Worm (Caenorhabditis elegans): ENCODE data around the gene glr-5.

glr-5 gene

DNA sequence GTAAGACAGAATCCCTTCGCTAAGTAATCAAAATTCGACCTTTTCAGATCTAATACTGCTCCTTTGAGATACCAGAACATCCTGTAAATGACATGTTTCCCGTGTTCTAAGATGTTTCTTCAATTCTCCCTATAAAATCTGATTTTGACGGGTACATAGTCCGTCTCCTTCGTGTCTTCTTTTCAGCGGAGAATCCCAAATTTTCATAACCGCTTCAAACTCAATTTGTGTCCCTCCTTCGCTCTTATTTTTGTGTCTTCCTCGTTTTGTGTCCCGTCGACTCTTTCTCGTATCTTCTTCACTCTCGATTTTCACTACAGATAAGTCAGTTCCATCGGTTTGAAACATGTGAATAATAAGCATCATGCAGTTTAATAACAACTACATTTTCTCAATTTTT is at the start of gene glr-5:
glr-5 (plus strand) TSS at position 321 of the 400 bp plus-strand sequence.
- TF ChIP-seq ama-1 (optimal IDR thresholded peaks at IDR 0.05), result no peak
- TF ChIP-seq unc-98 (GFP tag; IDR thresholded peaks at IDR 0.05), result no peak
- no peak for TF ChIP-seq nhr-84 (tag; optimal IDR thresholded peaks at IDR 0.05)
- TF ChIP-seq ztf-4 (tag; optimal IDR thresholded peaks at IDR 0.05), result no peak
- TF ChIP-seq snu-23 (GFP tag; optimal IDR thresholded peaks at IDR 0.05), result no peak
- TF ChIP-seq aly-2 (tag; optimal IDR thresholded peaks at IDR 0.05), result no peak
- no peak for TF ChIP-seq hlh-17 (GFP tag; optimal IDR thresholded peaks at IDR 0.05; ENCODE audit: borderline replicate concordance)
- peak; percentile 52 for TF ChIP-seq ces-1 (GFP tag; optimal IDR thresholded peaks at IDR 0.05)
- peak; percentile 61 for TF ChIP-seq fkh-10 (GFP tag; optimal IDR thresholded peaks at IDR 0.05)
- TF ChIP-seq blmp-1 (tag; optimal IDR thresholded peaks at IDR 0.05), result no peak
- TF ChIP-seq lin-14 (GFP tag; optimal IDR thresholded peaks at IDR 0.05), result peak; percentile 68
- no peak for TF ChIP-seq isw-1 (GFP tag; IDR thresholded peaks at IDR 0.05)
- no peak for TF ChIP-seq nhr-71 (tag; optimal IDR thresholded peaks at IDR 0.05)
- no peak for TF ChIP-seq C04F5.9 (tag; optimal IDR thresholded peaks at IDR 0.05)
- TF ChIP-seq alr-1 (tag; optimal IDR thresholded peaks at IDR 0.05; ENCODE audit: borderline replicate concordance), result no peak
- TF ChIP-seq zag-1 (tag; optimal IDR thresholded peaks at IDR 0.05), result no peak
- no peak for TF ChIP-seq unc-30 (tag; optimal IDR thresholded peaks at IDR 0.05)
- TF ChIP-seq ets-5 (GFP tag; IDR thresholded peaks at IDR 0.05), result no peak

DNA sequence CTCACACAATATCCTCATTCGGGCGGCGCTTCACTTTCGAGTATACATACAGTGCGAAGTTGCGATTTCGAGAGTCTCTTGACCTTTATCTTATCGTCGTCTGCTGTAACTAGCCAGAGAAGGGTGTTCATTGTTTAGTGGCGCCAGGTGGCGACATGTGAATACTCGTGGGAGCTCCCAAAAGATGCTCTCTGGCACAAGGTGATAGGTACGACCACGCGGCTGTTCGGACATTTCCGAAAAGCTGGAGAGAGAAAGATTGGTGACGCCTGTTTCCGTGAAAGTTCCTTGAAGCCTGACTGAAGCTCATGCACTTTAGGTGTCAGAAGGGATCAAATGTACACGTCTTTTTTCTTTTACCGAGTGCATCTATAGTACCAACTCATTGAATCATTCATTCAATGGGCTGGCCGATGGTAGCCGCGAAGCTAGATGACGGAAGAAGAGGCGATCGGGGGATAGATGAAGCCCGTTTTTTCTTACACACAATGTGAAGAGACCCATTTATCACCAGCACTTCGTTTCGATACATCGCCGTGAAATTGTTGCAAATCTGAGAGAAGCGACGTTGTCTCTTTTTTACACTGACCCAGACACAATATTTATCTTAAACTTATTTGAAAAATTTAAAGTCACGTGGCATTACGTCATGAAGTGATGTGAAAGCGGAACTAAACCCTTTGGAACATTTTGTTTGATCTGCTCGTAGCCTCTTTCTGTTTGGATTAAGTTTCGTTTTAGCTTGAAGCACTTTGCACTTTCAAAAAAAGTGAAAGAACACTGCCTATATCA is 48.9 kb upstream of the glr-5 start:
- TF ChIP-seq lin-39 (tag; optimal IDR thresholded peaks at IDR 0.05) (peak; percentile 33), lin-14 (GFP tag; optimal IDR thresholded peaks at IDR 0.05) (peak; percentile 55), rnt-1 (tag; optimal IDR thresholded peaks at IDR 0.05) (peak; percentile 73), ztf-11 (tag; optimal IDR thresholded peaks at IDR 0.05) (no peak), nhr-19 (GFP tag; conservative IDR thresholded peaks at IDR 0.05) (peak; percentile 20), efl-1 (optimal IDR thresholded peaks at IDR 0.05) (no peak), efl-1 (GFP tag; optimal IDR thresholded peaks at IDR 0.05 in 1 of 2) (no peak), nhr-20 (tag; optimal IDR thresholded peaks at IDR 0.05) (peak; percentile 38), unc-98 (GFP tag; IDR thresholded peaks at IDR 0.05) (no peak), hpl-2 (GFP tag; optimal IDR thresholded peaks at IDR 0.05) (no peak), nhr-71 (tag; optimal IDR thresholded peaks at IDR 0.05) (peak; percentile 65), nhr-47 (tag; optimal IDR thresholded peaks at IDR 0.05) (peak; percentile 21), C04F5.9 (tag; optimal IDR thresholded peaks at IDR 0.05) (no peak), egl-27 (tag; optimal IDR thresholded peaks at IDR 0.05) (no peak), snu-23 (GFP tag; optimal IDR thresholded peaks at IDR 0.05) (peak; percentile 12), unc-86 (tag; optimal IDR thresholded peaks at IDR 0.05) (no peak), alr-1 (tag; optimal IDR thresholded peaks at IDR 0.05; ENCODE audit: borderline replicate concordance) (no peak), ztf-4 (tag; optimal IDR thresholded peaks at IDR 0.05) (peak; percentile 23), F16B12.6 (tag; optimal IDR thresholded peaks at IDR 0.05) (no peak)

DNA sequence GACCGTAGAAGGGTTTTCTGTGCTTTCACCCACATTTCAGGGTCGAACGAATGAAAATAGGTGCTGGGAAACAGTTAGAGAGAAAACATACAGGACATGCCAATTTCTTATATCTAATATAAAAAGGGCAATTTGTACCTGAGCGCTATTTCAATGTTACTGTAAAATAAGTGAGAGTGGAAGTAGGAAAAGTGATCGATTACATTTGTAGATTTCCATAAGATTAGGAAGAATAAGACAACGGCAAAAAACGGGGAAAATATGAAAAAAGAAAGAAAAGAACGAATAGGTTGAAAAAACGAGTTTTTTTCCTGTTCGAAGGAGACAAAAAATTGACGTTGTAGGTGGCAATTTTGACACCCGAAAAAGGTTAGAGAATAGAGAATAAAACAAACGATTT is 48.1 kb upstream of the glr-5 start:
- no peak for TF ChIP-seq C34B4.2 (tag; optimal IDR thresholded peaks at IDR 0.05)
- peak; percentile 80 for TF ChIP-seq blmp-1 (tag; optimal IDR thresholded peaks at IDR 0.05)
- TF ChIP-seq lsy-2 (tag; optimal IDR thresholded peaks at IDR 0.05), result peak in 1 of 2 experiments; percentile 24
- no peak for TF ChIP-seq hlh-17 (GFP tag; optimal IDR thresholded peaks at IDR 0.05; ENCODE audit: borderline replicate concordance)
- TF ChIP-seq dpl-1 (GFP tag; optimal IDR thresholded peaks at IDR 0.05), result no peak
- peak; percentile 72 for TF ChIP-seq nhr-85 (tag)

DNA sequence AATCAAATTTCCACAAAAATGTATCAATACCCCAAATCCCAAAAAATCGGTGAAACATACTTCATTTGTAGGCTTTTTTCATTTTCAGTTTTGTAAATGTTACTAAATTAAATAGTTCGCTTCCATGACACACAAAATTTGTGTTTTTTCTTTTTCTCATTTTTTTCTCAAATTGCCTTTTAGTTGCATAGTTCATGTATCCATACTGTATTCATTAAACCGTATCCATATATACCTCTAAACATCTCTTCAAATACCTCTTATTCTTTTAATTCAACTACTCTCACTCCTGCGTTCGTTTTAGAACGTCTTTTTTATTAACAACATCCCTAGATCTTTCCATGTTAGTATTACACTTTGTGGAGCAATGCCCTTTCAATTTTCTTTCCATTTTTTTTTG is 45.5 kb upstream of the glr-5 start:
- TF ChIP-seq aly-2 (tag; optimal IDR thresholded peaks at IDR 0.05) (peak; percentile 2), lsy-2 (tag; optimal IDR thresholded peaks at IDR 0.05) (no peak)
